Fruit fly (Drosophila melanogaster): ENCODE results near the gene CG43317.

Gene CG43317

dm6 chr3R:15784298-15784697, 49.9 kb downstream of the CG43317 start (continued):
- 0 out of 2 replicates have a peak, but pooled peaks have one; percentile 16 for TF ChIP-seq CG3847 (GFP tag; IDR thresholded peaks at IDR 0.05)
- TF ChIP-seq Med (GFP tag) = no peak
- TF ChIP-seq CG3407 (GFP tag; optimal IDR thresholded peaks at IDR 0.05) = no peak
- 0 out of 2 replicates have a peak, but pooled peaks have one; percentile 11 for TF ChIP-seq CG14014 (GFP tag; IDR thresholded peaks at IDR 0.05)
- TF ChIP-seq CTCF (GFP tag; optimal IDR thresholded peaks at IDR 0.05) = no peak
- no peak for TF ChIP-seq zfh2 (GFP tag; optimal IDR thresholded peaks at IDR 0.05)
- TF ChIP-seq CG31441 (GFP tag; IDR thresholded peaks at IDR 0.05) = no peak
- TF ChIP-seq Eip74EF (GFP tag; optimal IDR thresholded peaks at IDR 0.05) = no peak
- no peak for TF ChIP-seq Myb (GFP tag; optimal IDR thresholded peaks at IDR 0.05)
- TF ChIP-seq CG31388 (GFP tag; optimal IDR thresholded peaks at IDR 0.05) = no peak
- TF ChIP-seq Hr78 (GFP tag; optimal IDR thresholded peaks at IDR 0.05) = no peak
- TF ChIP-seq CG10565 (GFP tag; optimal IDR thresholded peaks at IDR 0.05) = no peak
- peak; percentile 26 for TF ChIP-seq Meics (GFP tag; optimal IDR thresholded peaks at IDR 0.05)
- TF ChIP-seq cato (GFP tag; optimal IDR thresholded peaks at IDR 0.05; ENCODE audit: borderline replicate concordance) = no peak
- no peak for TF ChIP-seq CG13894 (tag; optimal IDR thresholded peaks at IDR 0.05)
- no peak for TF ChIP-seq tll (GFP tag; optimal IDR thresholded peaks at IDR 0.05)
- peak; percentile 54 for TF ChIP-seq slbo (GFP tag; IDR thresholded peaks at IDR 0.05)
- TF ChIP-seq Doc2 (GFP tag; IDR thresholded peaks at IDR 0.05) = no peak
- TF ChIP-seq CG9817 (tag; optimal IDR thresholded peaks at IDR 0.05) = no peak
- no peak for TF ChIP-seq mam (GFP tag; optimal IDR thresholded peaks at IDR 0.05)
- no peak for TF ChIP-seq CG13296 (GFP tag; optimal IDR thresholded peaks at IDR 0.05)
- TF ChIP-seq CG15696 (tag; optimal IDR thresholded peaks at IDR 0.05) = no peak
- TF ChIP-seq CG12659 (GFP tag; optimal IDR thresholded peaks at IDR 0.05) = no peak
- no peak for TF ChIP-seq Blimp-1 (GFP tag; optimal IDR thresholded peaks at IDR 0.05)
- TF ChIP-seq wek (GFP tag; optimal IDR thresholded peaks at IDR 0.05) = no peak
- no peak for TF ChIP-seq slp2 (GFP tag; optimal IDR thresholded peaks at IDR 0.05)
- 0 out of 2 replicates have a peak, but pooled peaks have one; percentile 21 for TF ChIP-seq CG17328 (GFP tag; IDR thresholded peaks at IDR 0.05)
- TF ChIP-seq CG6175 (GFP tag; IDR thresholded peaks at IDR 0.05) = no peak
- TF ChIP-seq mirr (GFP tag; optimal IDR thresholded peaks at IDR 0.05) = no peak
- no peak for TF ChIP-seq tx (GFP tag; optimal IDR thresholded peaks at IDR 0.05)
- TF ChIP-seq CG17568 (GFP tag; optimal IDR thresholded peaks at IDR 0.05) = no peak
- no peak for TF ChIP-seq Hmx (GFP tag; optimal IDR thresholded peaks at IDR 0.05)
- TF ChIP-seq Drgx (GFP tag; IDR thresholded peaks at IDR 0.05) = no peak
- TF ChIP-seq D (optimal IDR thresholded peaks at IDR 0.05) = no peak
- TF ChIP-seq D (GFP tag; optimal IDR thresholded peaks at IDR 0.05) = no peak
- no peak for TF ChIP-seq CG9215 (GFP tag; IDR thresholded peaks at IDR 0.05)
- TF ChIP-seq CHES-1-like (GFP tag; optimal IDR thresholded peaks at IDR 0.05) = no peak
- TF ChIP-seq CG14965 (GFP tag; optimal IDR thresholded peaks at IDR 0.05; ENCODE audit: borderline replicate concordance) = no peak
- no peak for TF ChIP-seq CG7372 (GFP tag; IDR thresholded peaks at IDR 0.05)
- TF ChIP-seq lab (GFP tag; optimal IDR thresholded peaks at IDR 0.05) = peak; percentile 18
- TF ChIP-seq Trl (optimal IDR thresholded peaks at IDR 0.05) = no peak
- TF ChIP-seq Trl (GFP tag; optimal IDR thresholded peaks at IDR 0.05) = no peak
- no peak for TF ChIP-seq CG4282 (GFP tag; optimal IDR thresholded peaks at IDR 0.05)
- TF ChIP-seq nerfin-1 (tag; optimal IDR thresholded peaks at IDR 0.05) = no peak
- TF ChIP-seq sens (GFP tag) = peak; percentile 56
- no peak for TF ChIP-seq ttk (GFP tag; IDR thresholded peaks at IDR 0.05)
- TF ChIP-seq CoRest (tag; optimal IDR thresholded peaks at IDR 0.05) = peak; percentile 20
- no peak for TF ChIP-seq h (optimal IDR thresholded peaks at IDR 0.05)
- TF ChIP-seq CG11723 (GFP tag; optimal IDR thresholded peaks at IDR 0.05) = no peak
- TF ChIP-seq B-H1 (GFP tag; IDR thresholded peaks at IDR 0.05) = 0 out of 3 replicates have a peak, but pooled peaks have one; percentile 24
- no peak for TF ChIP-seq CG12299 (tag; optimal IDR thresholded peaks at IDR 0.05)
- TF ChIP-seq CG17912 (GFP tag; optimal IDR thresholded peaks at IDR 0.05) = no peak
- no peak for TF ChIP-seq salm (tag; optimal IDR thresholded peaks at IDR 0.05)

Measured in whole organism, embryonic.